Fruit fly (Drosophila melanogaster) whole organism, embryonic: ENCODE data around the gene CG4467.
A peak's percentile ranks its signal among the peaks of the same experiment; 100 is the strongest.

Experiments
- Aef1 ChIP-seq: fragments of 200-800 bp; sonication (Bioruptor generic); IDR thresholded peaks from 3 replicates; pipeline ENCODE4 v1.3.6; 2022; ENCODE audit warnings: missing biosample characterization, missing genetic modification characterization
- Atf6 ChIP-seq: fragments of 200-800 bp; sonication (Bioruptor generic); IDR thresholded peaks from 2 replicates; pipeline ENCODE4 v1.3.6; 2022; ENCODE audit warnings: missing biosample characterization, missing genetic modification characterization
- CG10147 ChIP-seq: fragments of 200-800 bp; sonication (Bioruptor generic); optimal IDR thresholded peaks from 2 replicates; lab custom pipeline; 2019; ENCODE audit warnings: missing biosample characterization, mild to moderate bottlenecking, missing genetic modification characterization, moderate library complexity
- CG10267 ChIP-seq: fragments of 200-800 bp; sonication (Bioruptor generic); optimal IDR thresholded peaks from 2 replicates; lab custom pipeline; 2018; ENCODE audit warnings: missing biosample characterization, mild to moderate bottlenecking, missing genetic modification characterization, moderate library complexity
- CG10274 ChIP-seq: fragments of 200-800 bp; sonication (Bioruptor generic); optimal IDR thresholded peaks from 3 replicates; lab custom pipeline; 2017; ENCODE audit warnings: missing biosample characterization, mild to moderate bottlenecking, missing genetic modification characterization
- CG12299 ChIP-seq: fragments of 200-800 bp; sonication (Bioruptor generic); optimal IDR thresholded peaks from 2 replicates; lab custom pipeline; 2018; ENCODE audit warnings: missing biosample characterization, mild to moderate bottlenecking, missing genetic modification characterization
- CG12659 ChIP-seq: fragments of 200-800 bp; sonication (Bioruptor generic); optimal IDR thresholded peaks from 3 replicates; lab custom pipeline; 2017; ENCODE audit warnings: mild to moderate bottlenecking, missing biosample characterization, missing genetic modification reagents, missing genetic modification characterization
- CG15011 ChIP-seq: fragments of 200-800 bp; sonication (Bioruptor generic); optimal IDR thresholded peaks from 3 replicates; lab custom pipeline; 2018; ENCODE audit warnings: missing biosample characterization, mild to moderate bottlenecking, missing genetic modification characterization
- CG15514 ChIP-seq: fragments of 200-800 bp; sonication (Bioruptor generic); optimal IDR thresholded peaks from 3 replicates; lab custom pipeline; 2017; ENCODE audit warnings: missing biosample characterization, missing genetic modification characterization, mild to moderate bottlenecking, moderate library complexity, missing genetic modification reagents
- CG2199 ChIP-seq: fragments of 200-800 bp; sonication (Bioruptor generic); IDR thresholded peaks from 3 replicates; pipeline ENCODE4 v1.3.6; 2022; ENCODE audit warnings: missing biosample characterization, missing genetic modification characterization
- CG2202 ChIP-seq: fragments of 200-800 bp; sonication (Bioruptor generic); optimal IDR thresholded peaks from 2 replicates; lab custom pipeline; 2018; ENCODE audit warnings: missing biosample characterization, mild to moderate bottlenecking, missing genetic modification characterization
- CG6272 ChIP-seq: fragments of 200-800 bp; sonication (Bioruptor generic); IDR thresholded peaks from 2 replicates; pipeline ENCODE4 v1.3.6; 2022; ENCODE audit warnings: missing biosample characterization, missing genetic modification characterization
- CG6791 ChIP-seq: fragments of 200-800 bp; sonication (Bioruptor generic); IDR thresholded peaks from 3 replicates; pipeline ENCODE4 v1.3.6; 2022; ENCODE audit warnings: missing biosample characterization, missing genetic modification characterization; ENCODE audit not compliant: partially characterized antibody
- CG8290 ChIP-seq, 3 experiments: fragments of 200-800 bp; sonication (Bioruptor generic); optimal IDR thresholded peaks; 2 replicates each; lab custom pipeline; 2016 to 2019; ENCODE audit warnings: missing biosample characterization in 3 of 3, missing genetic modification characterization in 3 of 3, mild to moderate bottlenecking in 2 of 3, moderate library complexity in 1 of 3
- CG8944 ChIP-seq: fragments of 200-800 bp; sonication (Bioruptor generic); optimal IDR thresholded peaks from 3 replicates; lab custom pipeline; 2016; ENCODE audit warnings: missing biosample characterization, missing genetic modification characterization
- CG9932 ChIP-seq: fragments of 200-800 bp; sonication (Bioruptor generic); IDR thresholded peaks from 2 replicates; pipeline ENCODE4 v1.3.6; 2022; ENCODE audit warnings: missing biosample characterization, missing genetic modification characterization
- Chrac-16 ChIP-seq: fragments of 200-800 bp; sonication (Bioruptor generic); optimal IDR thresholded peaks from 3 replicates; lab custom pipeline; 2016; ENCODE audit warnings: missing biosample characterization, missing genetic modification characterization
- CkIIα-i1 ChIP-seq: fragments of 200-800 bp; sonication (Bioruptor generic); IDR thresholded peaks from 2 replicates; pipeline ENCODE4 v1.3.6; 2022; ENCODE audit warnings: missing biosample characterization, missing genetic modification characterization
- Doc2 ChIP-seq: fragments of 200-800 bp; sonication (Bioruptor generic); IDR thresholded peaks from 2 replicates; pipeline ENCODE4 v1.3.6; 2022; ENCODE audit warnings: missing biosample characterization, missing genetic modification characterization
- Hey ChIP-seq: fragments of 200-800 bp; sonication (Bioruptor generic); optimal IDR thresholded peaks from 3 replicates; lab custom pipeline; 2018; ENCODE audit warnings: missing biosample characterization, mild to moderate bottlenecking, missing genetic modification characterization
- HmgD ChIP-seq: fragments of 200-800 bp; sonication (Bioruptor generic); optimal IDR thresholded peaks from 3 replicates; lab custom pipeline; 2016; ENCODE audit warnings: missing biosample characterization, missing genetic modification characterization
- NfI ChIP-seq: fragments of 200-800 bp; sonication (Bioruptor generic); optimal IDR thresholded peaks from 3 replicates; lab custom pipeline; 2018; ENCODE audit warnings: missing biosample characterization, mild to moderate bottlenecking, missing genetic modification characterization, moderate library complexity
- Opbp ChIP-seq: fragments of 200-800 bp; sonication (Bioruptor generic); IDR thresholded peaks from 3 replicates; pipeline ENCODE4 v1.3.6; 2022; ENCODE audit warnings: missing biosample characterization, missing genetic modification characterization; ENCODE audit not compliant: partially characterized antibody
- Rfx ChIP-seq: fragments of 200-800 bp; sonication (Bioruptor generic); IDR thresholded peaks from 2 replicates; pipeline ENCODE4 v1.3.6; 2022; ENCODE audit warnings: missing biosample characterization, missing genetic modification characterization
- bbx ChIP-seq: fragments of 200-800 bp; sonication (Bioruptor generic); IDR thresholded peaks from 2 replicates; pipeline ENCODE4 v1.3.6; 2022; ENCODE audit warnings: missing biosample characterization, missing genetic modification characterization; ENCODE audit not compliant: partially characterized antibody
- bsh ChIP-seq, 2 experiments: fragments of 200-800 bp; sonication (Bioruptor generic); optimal IDR thresholded peaks; 2 replicates each; lab custom pipeline; 2017 to 2018; ENCODE audit warnings: mild to moderate bottlenecking in 2 of 2, missing biosample characterization in 2 of 2, missing genetic modification characterization in 2 of 2, moderate library complexity in 1 of 2
- cg ChIP-seq: fragments of 200-800 bp; sonication (Bioruptor generic); optimal IDR thresholded peaks from 3 replicates; lab custom pipeline; 2019; ENCODE audit warnings: missing biosample characterization, mild to moderate bottlenecking, missing genetic modification characterization, moderate library complexity
- ci ChIP-seq: fragments of 200-800 bp; sonication (Bioruptor generic); IDR thresholded peaks from 3 replicates; pipeline ENCODE4 v1.3.6; 2022; ENCODE audit warnings: missing biosample characterization, missing genetic modification characterization
- disco-r ChIP-seq: fragments of 200-800 bp; sonication (Bioruptor generic); optimal IDR thresholded peaks from 2 replicates; lab custom pipeline; 2016; ENCODE audit warnings: missing biosample characterization, missing genetic modification characterization
- dpn ChIP-seq, 2 experiments: fragments of 200-800 bp; sonication (Bioruptor generic); optimal IDR thresholded peaks; 3 replicates each; lab custom pipeline; 2016; ENCODE audit warnings: missing biosample characterization in 2 of 2, missing genetic modification characterization in 2 of 2
- fd96Cb ChIP-seq: fragments of 200-800 bp; sonication (Bioruptor generic); optimal IDR thresholded peaks from 2 replicates; lab custom pipeline; 2018; ENCODE audit warnings: missing biosample characterization, mild to moderate bottlenecking, missing genetic modification characterization, moderate library complexity
- gsb ChIP-seq: fragments of 200-800 bp; sonication (Bioruptor generic); IDR thresholded peaks from 2 replicates; pipeline ENCODE4 v1.3.6; 2022; ENCODE audit warnings: missing biosample characterization, missing genetic modification characterization
- h ChIP-seq: fragments of >200 bp; optimal IDR thresholded peaks from 2 replicates; lab custom pipeline; 2017
- kah ChIP-seq: fragments of 200-800 bp; sonication (Bioruptor generic); optimal IDR thresholded peaks from 2 replicates; lab custom pipeline; 2018; ENCODE audit warnings: missing biosample characterization, mild to moderate bottlenecking, missing genetic modification characterization
- kni ChIP-seq: fragments of 200-800 bp; sonication (Bioruptor generic); optimal IDR thresholded peaks from 3 replicates; lab custom pipeline; 2017; ENCODE audit warnings: mild to moderate bottlenecking, missing biosample characterization, missing genetic modification reagents, missing genetic modification characterization
- lab ChIP-seq: fragments of 200-800 bp; sonication (Bioruptor generic); optimal IDR thresholded peaks from 3 replicates; lab custom pipeline; 2017; ENCODE audit warnings: missing biosample characterization, missing genetic modification characterization, mild to moderate bottlenecking, moderate library complexity, missing genetic modification reagents
- nerfin-1 ChIP-seq: fragments of 200-800 bp; sonication (Bioruptor generic); optimal IDR thresholded peaks from 3 replicates; lab custom pipeline; 2019; ENCODE audit warnings: missing biosample characterization, mild to moderate bottlenecking, missing genetic modification characterization, moderate library complexity
- oc ChIP-seq: fragments of 200-800 bp; sonication (Bioruptor generic); optimal IDR thresholded peaks from 2 replicates; lab custom pipeline; 2018; ENCODE audit warnings: missing biosample characterization, mild to moderate bottlenecking, missing genetic modification characterization, moderate library complexity
- onecut ChIP-seq: fragments of 200-800 bp; sonication (Bioruptor generic); IDR thresholded peaks from 2 replicates; pipeline ENCODE4 v1.3.6; 2022; ENCODE audit warnings: missing biosample characterization, missing genetic modification characterization
- p53 ChIP-seq: fragments of 200-800 bp; sonication (Bioruptor generic); optimal IDR thresholded peaks from 2 replicates; lab custom pipeline; 2016; ENCODE audit warnings: missing biosample characterization, missing genetic modification characterization
- pros ChIP-seq: fragments of 200-800 bp; sonication (Bioruptor generic); optimal IDR thresholded peaks from 3 replicates; lab custom pipeline; 2019; ENCODE audit warnings: missing biosample characterization, mild to moderate bottlenecking, missing genetic modification characterization, moderate library complexity
- pzg ChIP-seq: fragments of 200-800 bp; sonication (Bioruptor generic); optimal IDR thresholded peaks from 3 replicates; lab custom pipeline; 2018; ENCODE audit warnings: missing biosample characterization, mild to moderate bottlenecking, missing genetic modification characterization, moderate library complexity
- ranshi ChIP-seq: fragments of 200-800 bp; sonication (Bioruptor generic); IDR thresholded peaks from 2 replicates; pipeline ENCODE4 v1.3.6; 2022; ENCODE audit warnings: missing biosample characterization, missing genetic modification characterization
- repo ChIP-seq: fragments of 200-800 bp; sonication (Bioruptor generic); optimal IDR thresholded peaks from 2 replicates; lab custom pipeline; 2016; ENCODE audit warnings: missing biosample characterization, missing genetic modification characterization
- row ChIP-seq: fragments of 200-800 bp; sonication (Bioruptor generic); IDR thresholded peaks from 3 replicates; pipeline ENCODE4 v1.3.6; 2022; ENCODE audit warnings: missing biosample characterization, missing genetic modification characterization
- scrt ChIP-seq: fragments of 200-800 bp; sonication (Bioruptor generic); optimal IDR thresholded peaks from 2 replicates; lab custom pipeline; 2018; ENCODE audit warnings: missing biosample characterization, mild to moderate bottlenecking, missing genetic modification characterization, moderate library complexity
- sd ChIP-seq: fragments of 200-800 bp; sonication (Bioruptor generic); optimal IDR thresholded peaks from 3 replicates; lab custom pipeline; 2018; ENCODE audit warnings: missing biosample characterization, mild to moderate bottlenecking, missing genetic modification characterization, moderate library complexity
- vnd ChIP-seq: fragments of 200-800 bp; sonication (Bioruptor generic); IDR thresholded peaks from 3 replicates; pipeline ENCODE4 v1.3.6; 2022; ENCODE audit warnings: missing biosample characterization, missing genetic modification characterization; ENCODE audit not compliant: partially characterized antibody
- yki ChIP-seq: fragments of >200 bp; optimal IDR thresholded peaks from 3 replicates; lab custom pipeline; 2018

Gene CG4467

dm6 chr3R:23248853-23249573 is at the start of gene CG4467:
Gene CG4467, minus strand, starts transcription at chr3R:23248903.
- TF ChIP-seq CG10147 (GFP tag; lab: Kevin White, UChicago) (no peak), CG8290 (GFP tag; optimal IDR thresholded peaks at IDR 0.05; lab: Kevin White, UChicago) (no peak), CG8290 (tag; optimal IDR thresholded peaks at IDR 0.05; lab: Kevin White, UChicago) (peak in 1 of 2 experiments; percentile 36), Atf6 (GFP tag; lab: Robert Waterston, UW) (no peak), oc (peak; percentile 25), lab (GFP tag; lab: Kevin White, UChicago) (peak; percentile 31), scrt (peak; percentile 43), ranshi (GFP tag; lab: Robert Waterston, UW) (no peak), CG10267 (tag; lab: Kevin White, UChicago) (no peak), NfI (GFP tag; lab: Kevin White, UChicago) (no peak), bbx (GFP tag; lab: Robert Waterston, UW) (peak; percentile 51), HmgD (GFP tag; lab: Kevin White, UChicago) (peak; percentile 25), p53 (GFP tag; lab: Kevin White, UChicago) (no peak), CG8944 (GFP tag; lab: Kevin White, UChicago) (no peak), Hey (tag; lab: Kevin White, UChicago) (peak; percentile 33), CG2202 (tag; lab: Kevin White, UChicago) (no peak), gsb (GFP tag; lab: Robert Waterston, UW) (no peak), CG2199 (GFP tag; lab: Robert Waterston, UW) (no peak), Rfx (peak; percentile 5; the same call in 1 of the 2 replicates), vnd (GFP tag; lab: Robert Waterston, UW) (no peak), CG6272 (GFP tag; lab: Robert Waterston, UW) (no peak), pros (peak; percentile 97), cg (GFP tag; lab: Kevin White, UChicago) (peak; percentile 37), CG10274 (peak; percentile 14), Chrac-16 (GFP tag; lab: Kevin White, UChicago) (no peak), CG6791 (GFP tag; lab: Robert Waterston, UW) (peak; percentile 47; the same call in 1 of the 3 replicates), onecut (GFP tag; lab: Robert Waterston, UW) (peak; percentile 22; the same call in 1 of the 2 replicates), Aef1 (GFP tag; lab: Robert Waterston, UW) (no peak), sd (tag; lab: Kevin White, UChicago) (peak; percentile 94), CG12659 (GFP tag; lab: Kevin White, UChicago) (peak; percentile 18), CG12299 (tag; lab: Kevin White, UChicago) (no peak), fd96Cb (no peak), row (peak; percentile 64), Opbp (GFP tag; lab: Robert Waterston, UW) (peak; percentile 55; the same call in 1 of the 3 replicates), Doc2 (no peak), ci (0 out of 3 replicates have a peak, but pooled peaks have one; percentile 29), CG15011 (GFP tag; lab: Kevin White, UChicago) (no peak), kah (no peak), CkIIα-i1 (no peak), dpn (GFP tag; optimal IDR thresholded peaks at IDR 0.05; lab: Kevin White, UChicago) (no peak), nerfin-1 (tag; lab: Kevin White, UChicago) (peak; percentile 98), yki (lab: Kevin White, UChicago) (peak; percentile 62), pzg (GFP tag; lab: Kevin White, UChicago) (no peak), CG15514 (peak; percentile 10), kni (GFP tag; lab: Kevin White, UChicago) (peak; percentile 37), repo (no peak), h (lab: Kevin White, UChicago) (no peak), bsh (GFP tag; optimal IDR thresholded peaks at IDR 0.05; lab: Kevin White, UChicago) (peak in 1 of 2 experiments; percentile 18), disco-r (no peak), CG9932 (0 out of 2 replicates have a peak, but pooled peaks have one; percentile 16)
